Worm (Caenorhabditis elegans): ENCODE measurements around the gene F09G8.10.

The F09G8.10 gene

ce11 chrIII:8226178-8226577, 45.8 kb downstream of the F09G8.10 start, which contains the start of gene rfs-1:
TSS of gene rfs-1 (plus strand) at chrIII:8226478.
- TF ChIP-seq pes-1 (GFP tag; IDR thresholded peaks at IDR 0.05) (no peak), scrt-1 (GFP tag; IDR thresholded peaks at IDR 0.05) (no peak), tbx-11 (GFP tag; IDR thresholded peaks at IDR 0.05) (no peak), hmbx-1 (tag; optimal IDR thresholded peaks at IDR 0.05) (no peak), sea-1 (GFP tag; conservative IDR thresholded peaks at IDR 0.05) (no peak), aly-1 (tag; optimal IDR thresholded peaks at IDR 0.05) (no peak), F13C5.2 (tag; optimal IDR thresholded peaks at IDR 0.05) (no peak), tra-4 (tag; optimal IDR thresholded peaks at IDR 0.05) (no peak), ets-7 (tag; optimal IDR thresholded peaks at IDR 0.05) (no peak), hmg-4 (GFP tag; optimal IDR thresholded peaks at IDR 0.05) (no peak), flt-1 (GFP tag; IDR thresholded peaks at IDR 0.05) (no peak), hnd-1 (tag; optimal IDR thresholded peaks at IDR 0.05) (no peak), ceh-13 (GFP tag; optimal IDR thresholded peaks at IDR 0.05) (no peak), ceh-36 (tag; optimal IDR thresholded peaks at IDR 0.05) (no peak), tbx-37 (GFP tag; conservative IDR thresholded peaks at IDR 0.05) (no peak), B0310.2 (tag; optimal IDR thresholded peaks at IDR 0.05) (no peak), ama-1 (optimal IDR thresholded peaks at IDR 0.05) (no peak)

- TF ChIP-seq tbx-11 (GFP tag; IDR thresholded peaks at IDR 0.05): no peak
- TF ChIP-seq scrt-1 (GFP tag; IDR thresholded peaks at IDR 0.05): no peak
- TF ChIP-seq ama-1 (optimal IDR thresholded peaks at IDR 0.05): no peak
- no peak for TF ChIP-seq F13C5.2 (tag; optimal IDR thresholded peaks at IDR 0.05)
- no peak for TF ChIP-seq flt-1 (GFP tag; IDR thresholded peaks at IDR 0.05)
- no peak for TF ChIP-seq B0310.2 (tag; optimal IDR thresholded peaks at IDR 0.05)
- no peak for TF ChIP-seq pes-1 (GFP tag; IDR thresholded peaks at IDR 0.05)
- no peak for TF ChIP-seq tra-4 (tag; optimal IDR thresholded peaks at IDR 0.05)
- TF ChIP-seq hmg-4 (GFP tag; optimal IDR thresholded peaks at IDR 0.05): no peak
- no peak for TF ChIP-seq ets-7 (tag; optimal IDR thresholded peaks at IDR 0.05)
- TF ChIP-seq ceh-36 (tag; optimal IDR thresholded peaks at IDR 0.05): no peak
Measured at ce11 chrIII:8224769-8225168, 47.2 kb downstream of the F09G8.10 start, which contains the start of gene mob-4. TSS of gene mob-4 (plus strand) at chrIII:8225097.
